Worm (Caenorhabditis elegans): ENCODE data around the gene T12A2.21.

The T12A2.21 gene

ce11 chrIII:6207046-6207445, 29.5 kb downstream of the T12A2.21 start:
- TF ChIP-seq ztf-11 (tag; optimal IDR thresholded peaks at IDR 0.05) (no peak), ham-2 (GFP tag; optimal IDR thresholded peaks at IDR 0.05) (no peak), mep-1 (tag; optimal IDR thresholded peaks at IDR 0.05) (no peak), bed-3 (GFP tag; optimal IDR thresholded peaks at IDR 0.05) (no peak), hlh-1 (tag; optimal IDR thresholded peaks at IDR 0.05) (no peak)

ce11 chrIII:6206161-6206853, 30.2 kb downstream of the T12A2.21 start, which contains the start of the genes sna-3 and rps-3:
Gene sna-3 (minus strand): TSS chrIII:6206211.
Gene rps-3 (plus strand): TSS chrIII:6206803.
- TF ChIP-seq unc-39 (tag; optimal IDR thresholded peaks at IDR 0.05) (no peak), mls-2 (tag; optimal IDR thresholded peaks at IDR 0.05) (peak; percentile 69), sptf-1 (tag; optimal IDR thresholded peaks at IDR 0.05) (peak; percentile 35), nhr-2 (tag; optimal IDR thresholded peaks at IDR 0.05) (peak; percentile 43), ham-2 (GFP tag; optimal IDR thresholded peaks at IDR 0.05) (no peak), nhr-28 (tag; optimal IDR thresholded peaks at IDR 0.05) (no peak), nhr-237 (tag; optimal IDR thresholded peaks at IDR 0.05) (peak; percentile 63), lsy-2 (tag; optimal IDR thresholded peaks at IDR 0.05) (peak; percentile 87), cnd-1 (tag; optimal IDR thresholded peaks at IDR 0.05) (no peak), unc-62 (GFP tag; optimal IDR thresholded peaks at IDR 0.05) (peak; percentile 14), nhr-76 (tag; optimal IDR thresholded peaks at IDR 0.05) (no peak), hlh-1 (tag; optimal IDR thresholded peaks at IDR 0.05) (peak; percentile 60), pha-4 (tag; optimal IDR thresholded peaks at IDR 0.05) (peak; percentile 32), snpc-4 (tag; optimal IDR thresholded peaks at IDR 0.05) (no peak), bed-3 (GFP tag; optimal IDR thresholded peaks at IDR 0.05) (no peak), lin-13 (tag; optimal IDR thresholded peaks at IDR 0.05) (peak; percentile 75), ceh-39 (tag; optimal IDR thresholded peaks at IDR 0.05) (peak; percentile 74), unc-120 (tag; optimal IDR thresholded peaks at IDR 0.05; ENCODE audit: poor library complexity, severe bottlenecking) (peak; percentile 49), mep-1 (tag; optimal IDR thresholded peaks at IDR 0.05) (peak; percentile 83)

DNA sequence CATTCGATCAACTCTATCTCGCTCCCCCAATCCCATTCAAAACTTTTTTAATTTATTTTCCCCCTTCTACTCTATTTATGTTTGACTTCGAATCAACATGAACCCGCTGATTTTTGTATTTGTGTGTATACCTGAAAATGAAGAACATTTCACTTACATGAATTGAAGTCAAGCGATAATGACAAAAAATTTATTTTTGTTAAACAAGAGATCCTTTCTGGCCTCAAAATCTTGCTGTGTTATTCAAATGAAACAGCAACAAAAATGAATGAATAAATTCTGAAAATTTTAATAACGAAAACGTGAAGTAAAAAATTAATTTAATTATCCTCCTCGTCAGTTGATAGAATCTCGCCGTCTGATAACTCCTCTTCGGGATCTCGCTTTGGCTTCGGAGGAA, 34.1 kb downstream of the T12A2.21 start:
- TF ChIP-seq ham-2 (GFP tag; optimal IDR thresholded peaks at IDR 0.05): no peak

- TF ChIP-seq nhr-237 (tag; optimal IDR thresholded peaks at IDR 0.05) (no peak), M03D4.4 (tag; optimal IDR thresholded peaks at IDR 0.05) (no peak), bed-3 (GFP tag; optimal IDR thresholded peaks at IDR 0.05) (no peak)
Observed at ce11 chrIII:6201325-6201724, 35.2 kb downstream of the T12A2.21 start.

- no peak for TF ChIP-seq ztf-11 (tag; optimal IDR thresholded peaks at IDR 0.05)
- TF ChIP-seq sem-2 (GFP tag; optimal IDR thresholded peaks at IDR 0.05): no peak
- no peak for TF ChIP-seq hlh-1 (tag; optimal IDR thresholded peaks at IDR 0.05)
- no peak for TF ChIP-seq bed-3 (GFP tag; optimal IDR thresholded peaks at IDR 0.05)
- TF ChIP-seq lsy-2 (tag; optimal IDR thresholded peaks at IDR 0.05): peak; percentile 49
- TF ChIP-seq ces-1 (GFP tag; optimal IDR thresholded peaks at IDR 0.05): no peak
- TF ChIP-seq unc-120 (tag; optimal IDR thresholded peaks at IDR 0.05; ENCODE audit: poor library complexity, severe bottlenecking): peak; percentile 23
- no peak for TF ChIP-seq snpc-4 (tag; optimal IDR thresholded peaks at IDR 0.05)
- TF ChIP-seq cnd-1 (tag; optimal IDR thresholded peaks at IDR 0.05): no peak
- TF ChIP-seq sptf-1 (tag; optimal IDR thresholded peaks at IDR 0.05): no peak
- TF ChIP-seq mep-1 (tag; optimal IDR thresholded peaks at IDR 0.05): peak; percentile 34
- TF ChIP-seq ceh-39 (tag; optimal IDR thresholded peaks at IDR 0.05): no peak
Observed at ce11 chrIII:6198378-6199234, 37.9 kb downstream of the T12A2.21 start, which contains the start of the genes C23G10.7 and rpn-2. Gene C23G10.7 (minus strand): TSS chrIII:6198414. Gene rpn-2 (plus strand): TSS chrIII:6199184.

DNA sequence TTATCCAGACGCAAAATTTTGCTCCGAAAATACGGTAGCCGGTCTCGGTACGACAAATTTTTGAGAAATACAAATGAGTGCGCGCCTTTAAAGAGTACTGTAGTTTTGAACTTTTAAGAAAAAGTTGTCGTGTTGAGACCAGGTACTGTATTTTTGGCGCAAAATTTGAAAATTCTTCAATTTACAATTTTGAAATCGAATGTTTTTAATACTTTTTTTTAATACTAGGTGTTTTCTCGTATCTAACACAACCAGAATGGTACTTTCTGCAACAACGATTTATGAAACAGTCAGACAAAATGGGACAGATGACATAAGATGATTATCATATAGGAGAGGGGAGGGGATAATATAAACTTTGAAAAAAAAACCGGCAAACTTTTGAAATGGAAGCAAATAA, 40.8 kb downstream of the T12A2.21 start:
- no peak for TF ChIP-seq nhr-237 (tag; optimal IDR thresholded peaks at IDR 0.05)
- TF ChIP-seq lin-32 (GFP tag; optimal IDR thresholded peaks at IDR 0.05): no peak
- TF ChIP-seq ham-2 (GFP tag; optimal IDR thresholded peaks at IDR 0.05): no peak
- no peak for TF ChIP-seq ztf-11 (tag; optimal IDR thresholded peaks at IDR 0.05)
- TF ChIP-seq snpc-4 (tag; optimal IDR thresholded peaks at IDR 0.05): no peak
- no peak for TF ChIP-seq drap-1 (GFP tag; optimal IDR thresholded peaks at IDR 0.05)
- no peak for TF ChIP-seq hlh-1 (tag; optimal IDR thresholded peaks at IDR 0.05)
- no peak for TF ChIP-seq tbx-8 (GFP tag; optimal IDR thresholded peaks at IDR 0.05)
- no peak for TF ChIP-seq elt-3 (tag; optimal IDR thresholded peaks at IDR 0.05)
- TF ChIP-seq bed-3 (GFP tag; optimal IDR thresholded peaks at IDR 0.05): no peak
- TF ChIP-seq nhr-2 (tag; optimal IDR thresholded peaks at IDR 0.05): no peak
- TF ChIP-seq unc-120 (tag; optimal IDR thresholded peaks at IDR 0.05; ENCODE audit: poor library complexity, severe bottlenecking): no peak
- TF ChIP-seq cnd-1 (tag; optimal IDR thresholded peaks at IDR 0.05): no peak
